Worm (Caenorhabditis elegans): ENCODE results near the gene R11D1.2.

Gene R11D1.2

ce11 chrV:12676299-12676698 is 32.1 kb upstream of the R11D1.2 start:
- no peak for TF ChIP-seq ztf-26 (tag; optimal IDR thresholded peaks at IDR 0.05)

ce11 chrV:12679292-12679691 is 29.1 kb upstream of the R11D1.2 start:
- TF ChIP-seq nhr-80 (tag; optimal IDR thresholded peaks at IDR 0.05) (no peak), mel-28 (tag; optimal IDR thresholded peaks at IDR 0.05; ENCODE audit: borderline replicate concordance) (no peak), zfh-2 (GFP tag; conservative IDR thresholded peaks at IDR 0.05) (no peak), F23B12.7 (tag; optimal IDR thresholded peaks at IDR 0.05; ENCODE audit: insufficient read depth) (no peak), hsf-1 (GFP tag; IDR thresholded peaks at IDR 0.05) (no peak), dpff-1 (tag; optimal IDR thresholded peaks at IDR 0.05) (no peak), hmg-1.2 (GFP tag; IDR thresholded peaks at IDR 0.05) (no peak), snpc-1.3 (tag; optimal IDR thresholded peaks at IDR 0.05; ENCODE audit: insufficient read depth) (no peak), ceh-79 (tag; optimal IDR thresholded peaks at IDR 0.05) (no peak), sea-2 (GFP tag; IDR thresholded peaks at IDR 0.05) (no peak), K12H6.12 (tag; optimal IDR thresholded peaks at IDR 0.05) (no peak), F49E8.2 (tag; optimal IDR thresholded peaks at IDR 0.05; ENCODE audit: insufficient read depth) (no peak), ztf-3 (GFP tag; optimal IDR thresholded peaks at IDR 0.05) (no peak), F37B4.10 (GFP tag; IDR thresholded peaks at IDR 0.05) (no peak), mxl-1 (tag; optimal IDR thresholded peaks at IDR 0.05) (no peak), tbp1 (GFP tag; optimal IDR thresholded peaks at IDR 0.05) (no peak), madf-8 (GFP tag; conservative IDR thresholded peaks at IDR 0.05) (no peak), egl-18 (GFP tag; IDR thresholded peaks at IDR 0.05) (no peak)

- TF ChIP-seq rec-8 (tag; optimal IDR thresholded peaks at IDR 0.05) (no peak), D2030.7 (GFP tag; IDR thresholded peaks at IDR 0.05) (no peak), hmg-20 (GFP tag; IDR thresholded peaks at IDR 0.05) (no peak), ZK185.1 (tag; optimal IDR thresholded peaks at IDR 0.05; ENCODE audit: poor library complexity, severe bottlenecking) (no peak), F55B11.4 (tag; optimal IDR thresholded peaks at IDR 0.05; ENCODE audit: borderline replicate concordance, insufficient read depth) (no peak), Y79H2A.3 (GFP tag; conservative IDR thresholded peaks at IDR 0.05) (no peak), zim-3 (tag; optimal IDR thresholded peaks at IDR 0.05) (no peak), lsy-27 (tag; optimal IDR thresholded peaks at IDR 0.05; ENCODE audit: borderline replicate concordance, insufficient read depth) (no peak), let-526 (GFP tag; IDR thresholded peaks at IDR 0.05) (no peak), zfh-2 (GFP tag; conservative IDR thresholded peaks at IDR 0.05) (no peak), ceh-27 (GFP tag; optimal IDR thresholded peaks at IDR 0.05) (no peak), egrh-3 (GFP tag; IDR thresholded peaks at IDR 0.05) (no peak), mes-4 (tag; optimal IDR thresholded peaks at IDR 0.05) (no peak), snpc-3.4 (tag; optimal IDR thresholded peaks at IDR 0.05) (no peak)
Observed at ce11 chrV:12679807-12680206, 28.6 kb upstream of the R11D1.2 start, which contains the start of gene frpr-15. Gene frpr-15 (plus strand): TSS chrV:12680107.

ce11 chrV:12683205-12683604 is 25.2 kb upstream of the R11D1.2 start:
- no peak for TF ChIP-seq dpl-1 (GFP tag; optimal IDR thresholded peaks at IDR 0.05)
- TF ChIP-seq him-1 (tag; optimal IDR thresholded peaks at IDR 0.05), result no peak
- TF ChIP-seq bed-1 (GFP tag; IDR thresholded peaks at IDR 0.05), result no peak
- no peak for TF ChIP-seq nhr-120 (GFP tag; IDR thresholded peaks at IDR 0.05)
- TF ChIP-seq snpc-1.3 (tag; optimal IDR thresholded peaks at IDR 0.05; ENCODE audit: insufficient read depth), result peak; percentile 40
- peak; percentile 57 for TF ChIP-seq rpc-1 (optimal IDR thresholded peaks at IDR 0.05)
- TF ChIP-seq rpc-1 (tag; optimal IDR thresholded peaks at IDR 0.05), result peak; percentile 81
- TF ChIP-seq ceh-91 (GFP tag; IDR thresholded peaks at IDR 0.05), result no peak
- TF ChIP-seq snpc-3.4 (tag; optimal IDR thresholded peaks at IDR 0.05), result no peak
- TF ChIP-seq lag-1 (GFP tag; IDR thresholded peaks at IDR 0.05), result no peak
- TF ChIP-seq ceh-27 (GFP tag; optimal IDR thresholded peaks at IDR 0.05), result peak; percentile 1
- no peak for TF ChIP-seq nfyb-1 (GFP tag; IDR thresholded peaks at IDR 0.05)
- TF ChIP-seq mcd-1 (GFP tag; IDR thresholded peaks at IDR 0.05), result no peak
- TF ChIP-seq madf-3 (GFP tag; IDR thresholded peaks at IDR 0.05), result no peak
- no peak for TF ChIP-seq nhr-27 (tag; optimal IDR thresholded peaks at IDR 0.05)
- TF ChIP-seq nhr-179 (tag; optimal IDR thresholded peaks at IDR 0.05), result peak; percentile 21
- TF ChIP-seq B0261.1 (tag; optimal IDR thresholded peaks at IDR 0.05), result peak; percentile 66
